Worm (Caenorhabditis elegans) whole organism, early embryonic: Measurements from ENCODE around the gene srt-68.

Experiments used
- B0310.2 ChIP-seq: sonication (generic microtip); optimal IDR thresholded peaks from 2 replicates; lab custom pipeline; 2016; ENCODE audit warnings: mild to moderate bottlenecking, missing genetic modification characterization, missing compliant biosample characterization
- F13C5.2 ChIP-seq: sonication (generic microtip); optimal IDR thresholded peaks from 2 replicates; lab custom pipeline; 2017; ENCODE audit warnings: mild to moderate bottlenecking, missing genetic modification characterization, inconsistent platforms, missing compliant biosample characterization
- ama-1 ChIP-seq: fragments of 150-350 bp; optimal IDR thresholded peaks from 2 replicates; lab custom pipeline; 2014
- ceh-13 ChIP-seq: fragments of 200-800 bp; sonication (Bioruptor generic); optimal IDR thresholded peaks from 2 replicates; lab custom pipeline; 2018; ENCODE audit warnings: mild to moderate bottlenecking, missing genetic modification characterization, missing compliant biosample characterization
- ceh-36 ChIP-seq: sonication (generic microtip); optimal IDR thresholded peaks from 2 replicates; lab custom pipeline; 2016; ENCODE audit warnings: missing genetic modification characterization, inconsistent platforms, missing compliant biosample characterization
- flt-1 ChIP-seq: fragments of 200-800 bp; sonication (Bioruptor generic); IDR thresholded peaks from 2 replicates; pipeline ENCODE4 v1.3.6; 2022; ENCODE audit warnings: missing genetic modification characterization, missing compliant biosample characterization
- hmbx-1 ChIP-seq: sonication (generic microtip); optimal IDR thresholded peaks from 2 replicates; lab custom pipeline; 2016; ENCODE audit warnings: mild to moderate bottlenecking, missing genetic modification characterization, missing compliant biosample characterization
- hmg-4 ChIP-seq: fragments of 200-800 bp; sonication (Bioruptor generic); optimal IDR thresholded peaks from 2 replicates; lab custom pipeline; 2018; ENCODE audit warnings: mild to moderate bottlenecking, missing genetic modification characterization, missing compliant biosample characterization
- hnd-1 ChIP-seq: sonication (generic microtip); optimal IDR thresholded peaks from 2 replicates; lab custom pipeline; 2016; ENCODE audit warnings: missing genetic modification characterization, missing compliant biosample characterization
- scrt-1 ChIP-seq: fragments of 200-800 bp; sonication (Bioruptor generic); IDR thresholded peaks from 2 replicates; pipeline ENCODE4 v1.3.6; 2022; ENCODE audit warnings: missing genetic modification characterization, missing compliant biosample characterization
- sea-1 ChIP-seq: fragments of 200-800 bp; sonication (Bioruptor generic); conservative IDR thresholded peaks from 2 replicates; pipeline ENCODE4 v1.3.6; 2022; ENCODE audit warnings: missing genetic modification characterization, missing compliant biosample characterization
- tbx-11 ChIP-seq: fragments of 200-800 bp; sonication (Bioruptor generic); IDR thresholded peaks from 2 replicates; pipeline ENCODE4 v1.3.6; 2022; ENCODE audit warnings: missing genetic modification characterization, missing compliant biosample characterization
- tbx-37 ChIP-seq: fragments of 200-800 bp; sonication (Bioruptor generic); conservative IDR thresholded peaks from 2 replicates; pipeline ENCODE4 v1.3.6; 2022; ENCODE audit warnings: missing genetic modification reagents, missing genetic modification characterization, missing compliant biosample characterization
- tra-4 ChIP-seq: sonication (generic microtip); optimal IDR thresholded peaks from 2 replicates; lab custom pipeline; 2017; ENCODE audit warnings: missing genetic modification characterization, missing compliant biosample characterization

- TF ChIP-seq ama-1 (lab: Kevin White, UChicago) = no peak
- no peak for TF ChIP-seq flt-1
- TF ChIP-seq ceh-13 (GFP tag; lab: Kevin White, UChicago) = no peak
- TF ChIP-seq sea-1 (GFP tag; lab: Robert Waterston, UW) = no peak
- no peak for TF ChIP-seq ceh-36 (tag; lab: Kevin White, UChicago)
- TF ChIP-seq F13C5.2 (tag; lab: Kevin White, UChicago) = no peak
- no peak for TF ChIP-seq hnd-1 (tag; lab: Kevin White, UChicago)
- no peak for TF ChIP-seq hmbx-1 (tag; lab: Kevin White, UChicago)
- no peak for TF ChIP-seq tbx-37 (GFP tag; lab: Robert Waterston, UW)
- TF ChIP-seq tbx-11 (GFP tag; lab: Robert Waterston, UW) = no peak
- TF ChIP-seq tra-4 (tag; lab: Kevin White, UChicago) = no peak
- TF ChIP-seq B0310.2 (tag; lab: Kevin White, UChicago) = no peak
- TF ChIP-seq scrt-1 (GFP tag; lab: Robert Waterston, UW) = no peak
- no peak for TF ChIP-seq hmg-4 (GFP tag; lab: Kevin White, UChicago)
Observed at ce11 chrV:5262999-5263398, 11.1 kb upstream of the srt-68 start, which contains the start of gene cest-30.
